Worm (Caenorhabditis elegans) whole organism, L1 larva: Measurements from ENCODE around the gene lin-49.

Experiments used
- C34B4.2 ChIP-seq: sonication (generic microtip); optimal IDR thresholded peaks from 2 replicates; lab custom pipeline; 2017; ENCODE audit warnings: mild to moderate bottlenecking, missing genetic modification characterization, missing compliant biosample characterization
- F16B12.6 ChIP-seq: fragments of 150-350 bp; optimal IDR thresholded peaks from 2 replicates; lab custom pipeline; 2014; ENCODE audit warnings: missing biosample characterization, missing genetic modification characterization
- Y116A8C.19 ChIP-seq: sonication (generic microtip); optimal IDR thresholded peaks from 2 replicates; lab custom pipeline; 2016; ENCODE audit warnings: missing compliant biosample characterization, missing genetic modification characterization, borderline replicate concordance
- aha-1 ChIP-seq: fragments of 150-350 bp; optimal IDR thresholded peaks from 2 replicates; lab custom pipeline; 2014; ENCODE audit warnings: missing biosample characterization, missing genetic modification characterization
- aly-2 ChIP-seq: fragments of 150-350 bp; optimal IDR thresholded peaks from 2 replicates; lab custom pipeline; 2014; ENCODE audit warnings: missing biosample characterization, missing genetic modification characterization
- ama-1 ChIP-seq: fragments of 150-350 bp; optimal IDR thresholded peaks from 2 replicates; lab custom pipeline; 2014
- blmp-1 ChIP-seq: fragments of 150-350 bp; optimal IDR thresholded peaks from 2 replicates; lab custom pipeline; 2014; ENCODE audit warnings: missing biosample characterization, missing genetic modification characterization
- ceh-8 ChIP-seq: fragments of 200-800 bp; sonication (Bioruptor generic); optimal IDR thresholded peaks from 2 replicates; lab custom pipeline; 2018; ENCODE audit warnings: mild to moderate bottlenecking, missing genetic modification characterization, moderate library complexity, missing compliant biosample characterization
- ceh-88 ChIP-seq: fragments of 200-800 bp; sonication (Bioruptor generic); IDR thresholded peaks from 2 replicates; pipeline ENCODE4 v1.3.6; 2022; ENCODE audit warnings: missing genetic modification characterization, missing compliant biosample characterization
- ces-1 ChIP-seq: fragments of 150-350 bp; optimal IDR thresholded peaks from 2 replicates; lab custom pipeline; 2014; ENCODE audit warnings: missing biosample characterization, missing genetic modification reagents, missing genetic modification characterization
- dsc-1 ChIP-seq: sonication (generic microtip); optimal IDR thresholded peaks from 2 replicates; lab custom pipeline; 2016; ENCODE audit warnings: mild to moderate bottlenecking, missing genetic modification characterization, missing compliant biosample characterization
- efl-3 ChIP-seq: fragments of 200-800 bp; sonication (Bioruptor generic); optimal IDR thresholded peaks from 2 replicates; lab custom pipeline; 2018; ENCODE audit warnings: mild to moderate bottlenecking, missing genetic modification characterization, missing compliant biosample characterization
- egl-13 ChIP-seq: sonication (generic microtip); optimal IDR thresholded peaks from 2 replicates; lab custom pipeline; 2016; ENCODE audit warnings: missing genotype, missing genetic modification reagents, missing genetic modification characterization, missing compliant biosample characterization
- egl-27 ChIP-seq, 2 experiments: fragments of 150-350 bp in 1 of 2; sonication (generic microtip); optimal IDR thresholded peaks; 3 replicates each; lab custom pipeline; 2017 to 2018; ENCODE audit warnings: missing biosample characterization in 2 of 2, missing genetic modification characterization in 2 of 2, missing genetic modification reagents in 2 of 2
- elt-2 ChIP-seq: sonication (generic microtip); optimal IDR thresholded peaks from 2 replicates; lab custom pipeline; 2016; ENCODE audit warnings: missing genetic modification characterization, mild to moderate bottlenecking, inconsistent platforms, missing compliant biosample characterization, missing genetic modification reagents
- elt-3 ChIP-seq, 6 experiments: fragments of 150-350 bp in 1 of 6; sonication (generic microtip); optimal IDR thresholded peaks; 2 replicates each; lab custom pipeline; 2017 to 2018; ENCODE audit warnings: missing biosample characterization in 6 of 6, missing genetic modification characterization in 6 of 6, inconsistent platforms in 1 of 6
- fkh-4 ChIP-seq: sonication (generic microtip); optimal IDR thresholded peaks from 2 replicates; lab custom pipeline; 2016; ENCODE audit warnings: missing compliant biosample characterization, missing genetic modification characterization, borderline replicate concordance
- fkh-8 ChIP-seq: sonication (generic microtip); optimal IDR thresholded peaks from 2 replicates; lab custom pipeline; 2016; ENCODE audit warnings: mild to moderate bottlenecking, missing genetic modification characterization, missing compliant biosample characterization
- hlh-4 ChIP-seq: sonication (generic microtip); optimal IDR thresholded peaks from 2 replicates; lab custom pipeline; 2016; ENCODE audit warnings: mild to moderate bottlenecking, missing genetic modification characterization, missing compliant biosample characterization
- hpl-2 ChIP-seq: fragments of 150-350 bp; optimal IDR thresholded peaks from 2 replicates; lab custom pipeline; 2014; ENCODE audit warnings: missing biosample characterization, missing genetic modification reagents, missing genetic modification characterization
- irx-1 ChIP-seq: sonication (generic microtip); optimal IDR thresholded peaks from 2 replicates; lab custom pipeline; 2016; ENCODE audit warnings: missing genetic modification characterization, missing compliant biosample characterization
- isw-1 ChIP-seq: fragments of 200-800 bp; sonication (Bioruptor generic); IDR thresholded peaks from 2 replicates; pipeline ENCODE4 v1.3.6; 2022; ENCODE audit warnings: missing genetic modification characterization, missing compliant biosample characterization
- jun-1 ChIP-seq: fragments of 150-350 bp; optimal IDR thresholded peaks from 2 replicates; lab custom pipeline; 2014; ENCODE audit warnings: missing biosample characterization, missing genetic modification reagents, missing genetic modification characterization
- lin-14 ChIP-seq: fragments of 200-800 bp; sonication (Bioruptor generic); optimal IDR thresholded peaks from 2 replicates; lab custom pipeline; 2018; ENCODE audit warnings: mild to moderate bottlenecking, missing genetic modification characterization, moderate library complexity, missing compliant biosample characterization
- lin-15B ChIP-seq: fragments of 150-350 bp; sonication (generic microtip); optimal IDR thresholded peaks from 3 replicates; lab custom pipeline; 2014; ENCODE audit warnings: missing biosample characterization, missing genetic modification characterization
- lin-35 ChIP-seq, 2 experiments: fragments of 150-350 bp; optimal IDR thresholded peaks; 2 replicates each; lab custom pipeline; 2014; ENCODE audit warnings: missing biosample characterization in 2 of 2, missing genetic modification characterization in 2 of 2, missing genetic modification reagents in 2 of 2
- lin-39 ChIP-seq: fragments of 150-350 bp; optimal IDR thresholded peaks from 2 replicates; lab custom pipeline; 2014; ENCODE audit warnings: missing biosample characterization, missing genetic modification reagents, missing genetic modification characterization
- lsy-2 ChIP-seq, 2 experiments: fragments of 150-350 bp; optimal IDR thresholded peaks; 2 replicates each; lab custom pipeline; 2014; ENCODE audit warnings: missing biosample characterization in 2 of 2, missing genetic modification characterization in 2 of 2
- mdl-1 ChIP-seq, 2 experiments: fragments of 150-350 bp; optimal IDR thresholded peaks; 2 replicates each; lab custom pipeline; 2014 to 2017; ENCODE audit warnings: missing biosample characterization in 2 of 2, missing genetic modification characterization in 2 of 2, inconsistent platforms in 1 of 2
- mef-2 ChIP-seq: fragments of 150-350 bp; optimal IDR thresholded peaks from 2 replicates; lab custom pipeline; 2014; ENCODE audit warnings: missing biosample characterization, missing genetic modification characterization
- mep-1 ChIP-seq: fragments of 150-350 bp; optimal IDR thresholded peaks from 2 replicates; lab custom pipeline; 2014; ENCODE audit warnings: missing biosample characterization, missing genetic modification characterization
- nhr-11 ChIP-seq: fragments of 150-350 bp; optimal IDR thresholded peaks from 2 replicates; lab custom pipeline; 2014; ENCODE audit warnings: missing biosample characterization, missing genetic modification characterization
- nhr-12 ChIP-seq: sonication (generic microtip); optimal IDR thresholded peaks from 2 replicates; lab custom pipeline; 2017; ENCODE audit warnings: missing biosample characterization, missing genetic modification characterization
- nhr-19 ChIP-seq: fragments of 200-800 bp; sonication (Bioruptor generic); conservative IDR thresholded peaks from 2 replicates; pipeline ENCODE4 v1.3.6; 2022; ENCODE audit warnings: missing genetic modification characterization, missing compliant biosample characterization
- nhr-237 ChIP-seq: fragments of 150-350 bp; optimal IDR thresholded peaks from 2 replicates; lab custom pipeline; 2014; ENCODE audit warnings: missing biosample characterization, missing genetic modification characterization
- nhr-28 ChIP-seq: fragments of 150-350 bp; optimal IDR thresholded peaks from 2 replicates; lab custom pipeline; 2014; ENCODE audit warnings: missing biosample characterization, missing genetic modification characterization
- nhr-76 ChIP-seq: sonication (generic microtip); optimal IDR thresholded peaks from 2 replicates; lab custom pipeline; 2017; ENCODE audit warnings: missing biosample characterization, missing genetic modification characterization
- nhr-77 ChIP-seq: fragments of 150-350 bp; optimal IDR thresholded peaks from 2 replicates; lab custom pipeline; 2014; ENCODE audit warnings: missing biosample characterization, missing genetic modification characterization
- nhr-84 ChIP-seq: sonication (generic microtip); optimal IDR thresholded peaks from 2 replicates; lab custom pipeline; 2017; ENCODE audit warnings: missing biosample characterization, missing genetic modification characterization
- pax-3 ChIP-seq: fragments of 200-800 bp; sonication (Bioruptor generic); optimal IDR thresholded peaks from 2 replicates; lab custom pipeline; 2018; ENCODE audit warnings: mild to moderate bottlenecking, missing genetic modification characterization, moderate library complexity, missing compliant biosample characterization
- rnt-1 ChIP-seq: sonication (generic microtip); optimal IDR thresholded peaks from 2 replicates; lab custom pipeline; 2016; ENCODE audit warnings: mild to moderate bottlenecking, missing genetic modification characterization, moderate library complexity, missing compliant biosample characterization
- sox-4 ChIP-seq: sonication (generic microtip); optimal IDR thresholded peaks from 2 replicates; lab custom pipeline; 2016; ENCODE audit warnings: missing genetic modification characterization, missing compliant biosample characterization
- sptf-1 ChIP-seq: fragments of 150-350 bp; optimal IDR thresholded peaks from 2 replicates; lab custom pipeline; 2014; ENCODE audit warnings: missing biosample characterization, missing genetic modification characterization
- sup-37 ChIP-seq: fragments of 200-800 bp; sonication (Bioruptor generic); optimal IDR thresholded peaks from 2 replicates; lab custom pipeline; 2018; ENCODE audit warnings: mild to moderate bottlenecking, missing genetic modification characterization, missing compliant biosample characterization
- swsn-7 ChIP-seq: sonication (generic microtip); optimal IDR thresholded peaks from 2 replicates; lab custom pipeline; 2016; ENCODE audit warnings: missing genetic modification characterization, missing compliant biosample characterization
- tbx-2 ChIP-seq: sonication (generic microtip); optimal IDR thresholded peaks from 2 replicates; lab custom pipeline; 2016; ENCODE audit warnings: missing genetic modification characterization, missing compliant biosample characterization
- tlp-1 ChIP-seq: fragments of 150-350 bp; optimal IDR thresholded peaks from 2 replicates; lab custom pipeline; 2014; ENCODE audit warnings: missing biosample characterization, missing genetic modification characterization
- unc-130 ChIP-seq: fragments of 150-350 bp; optimal IDR thresholded peaks from 2 replicates; lab custom pipeline; 2017; ENCODE audit warnings: missing biosample characterization, missing genetic modification characterization, inconsistent platforms
- unc-86 ChIP-seq: sonication (generic microtip); optimal IDR thresholded peaks from 2 replicates; lab custom pipeline; 2016; ENCODE audit warnings: missing genetic modification characterization, missing compliant biosample characterization
- unc-98 ChIP-seq: fragments of 200-800 bp; sonication (Bioruptor generic); IDR thresholded peaks from 2 replicates; pipeline ENCODE4 v1.3.6; 2022; ENCODE audit warnings: missing genetic modification characterization, missing compliant biosample characterization
- vab-15 ChIP-seq: sonication (generic microtip); optimal IDR thresholded peaks from 2 replicates; lab custom pipeline; 2017; ENCODE audit warnings: missing genotype, mild to moderate bottlenecking, missing genetic modification characterization, missing compliant biosample characterization
- zip-4 ChIP-seq: fragments of 200-800 bp; sonication (Bioruptor generic); optimal IDR thresholded peaks from 2 replicates; lab custom pipeline; 2018; ENCODE audit warnings: mild to moderate bottlenecking, missing genetic modification characterization, moderate library complexity, missing compliant biosample characterization
- ztf-11 ChIP-seq, 2 experiments: sonication (generic microtip); optimal IDR thresholded peaks; 2 replicates each; lab custom pipeline; 2016 to 2017; ENCODE audit warnings: missing genetic modification characterization in 2 of 2, missing biosample characterization in 1 of 2, missing compliant biosample characterization in 1 of 2

Gene lin-49

ce11 chrIV:8620102-8620733 lies at the start of gene lin-49:
Gene lin-49, plus strand, starts transcription at chrIV:8620683.
- TF ChIP-seq aly-2 (peak; percentile 28), efl-3 (GFP tag; lab: Kevin White, UChicago) (no peak), fkh-8 (peak; percentile 70), tlp-1 (tag; lab: Kevin White, UChicago) (no peak), nhr-19 (GFP tag; lab: Robert Waterston, UW) (no peak), pax-3 (tag; lab: Kevin White, UChicago) (no peak), nhr-76 (tag; lab: Kevin White, UChicago) (no peak), rnt-1 (tag; lab: Kevin White, UChicago) (peak; percentile 65), mep-1 (tag; lab: Kevin White, UChicago) (peak; percentile 90), egl-13 (peak; percentile 17), isw-1 (GFP tag; lab: Robert Waterston, UW) (no peak), lin-15B (tag; lab: Kevin White, UChicago) (no peak), ceh-88 (GFP tag; lab: Robert Waterston, UW) (no peak), fkh-4 (tag; lab: Kevin White, UChicago) (no peak), mdl-1 (tag; optimal IDR thresholded peaks at IDR 0.05; lab: Kevin White, UChicago) (peak in 1 of 2 experiments; percentile 57), lsy-2 (tag; optimal IDR thresholded peaks at IDR 0.05; lab: Kevin White, UChicago) (peak; percentile 32 to 75), hlh-4 (tag; lab: Kevin White, UChicago) (no peak), hpl-2 (no peak), nhr-28 (tag; lab: Kevin White, UChicago) (no peak), nhr-84 (no peak), sptf-1 (tag; lab: Kevin White, UChicago) (no peak), lin-14 (GFP tag; lab: Kevin White, UChicago) (peak; percentile 95), vab-15 (tag; lab: Kevin White, UChicago) (no peak), aha-1 (tag; lab: Kevin White, UChicago) (no peak), sox-4 (tag; lab: Kevin White, UChicago) (no peak), jun-1 (peak; percentile 9), irx-1 (tag; lab: Kevin White, UChicago) (peak; percentile 1), nhr-11 (no peak), unc-130 (no peak), elt-2 (tag; lab: Kevin White, UChicago) (no peak), nhr-237 (tag; lab: Kevin White, UChicago) (no peak), nhr-12 (tag; lab: Kevin White, UChicago) (no peak), ztf-11 (tag; optimal IDR thresholded peaks at IDR 0.05; lab: Kevin White, UChicago) (no peak), mef-2 (tag; lab: Kevin White, UChicago) (no peak), unc-98 (GFP tag; lab: Robert Waterston, UW) (no peak), zip-4 (GFP tag; lab: Kevin White, UChicago) (no peak), ceh-8 (GFP tag; lab: Kevin White, UChicago) (no peak), blmp-1 (tag; lab: Kevin White, UChicago) (peak; percentile 86), elt-3 (tag; optimal IDR thresholded peaks at IDR 0.05; lab: Kevin White, UChicago) (peak in 2 of 6 experiments; percentile 25 to 35), C34B4.2 (no peak), F16B12.6 (tag; lab: Kevin White, UChicago) (no peak), ama-1 (lab: Kevin White, UChicago) (no peak), nhr-77 (tag; lab: Kevin White, UChicago) (no peak), egl-27 (tag; optimal IDR thresholded peaks at IDR 0.05; lab: Kevin White, UChicago) (no peak), lin-39 (no peak), swsn-7 (peak; percentile 58), lin-35 (GFP tag; optimal IDR thresholded peaks at IDR 0.05; lab: Kevin White, UChicago) (peak; percentile 64 to 79), unc-86 (no peak), Y116A8C.19 (tag; lab: Kevin White, UChicago) (no peak), tbx-2 (tag; lab: Kevin White, UChicago) (peak; percentile 42), dsc-1 (tag; lab: Kevin White, UChicago) (peak; percentile 1), ces-1 (GFP tag; lab: Kevin White, UChicago) (no peak), sup-37 (GFP tag; lab: Kevin White, UChicago) (no peak)
